Worm (Caenorhabditis elegans) whole organism, mixed stage, embryonic: Measurements from ENCODE around the gene Y39G8B.13.

Experiments
- ces-1 ChIP-seq: fragments of 150-350 bp; optimal IDR thresholded peaks from 2 replicates; lab custom pipeline; 2014; ENCODE audit warnings: missing biosample characterization, missing genetic modification reagents, missing genetic modification characterization
- elt-3 ChIP-seq: fragments of 150-350 bp; optimal IDR thresholded peaks from 2 replicates; lab custom pipeline; 2014; ENCODE audit warnings: missing biosample characterization, missing genetic modification characterization
- ham-2 ChIP-seq: fragments of 200-800 bp; sonication (Bioruptor generic); optimal IDR thresholded peaks from 2 replicates; lab custom pipeline; 2018; ENCODE audit warnings: mild to moderate bottlenecking, missing genetic modification characterization, missing compliant biosample characterization
- hlh-1 ChIP-seq: fragments of 150-350 bp; optimal IDR thresholded peaks from 2 replicates; lab custom pipeline; 2014; ENCODE audit warnings: missing biosample characterization, missing genetic modification reagents, missing genetic modification characterization
- lsy-2 ChIP-seq: fragments of 150-350 bp; optimal IDR thresholded peaks from 2 replicates; lab custom pipeline; 2014; ENCODE audit warnings: missing biosample characterization, missing genetic modification characterization
- nhr-2 ChIP-seq: fragments of 150-350 bp; optimal IDR thresholded peaks from 2 replicates; lab custom pipeline; 2014; ENCODE audit warnings: missing biosample characterization, missing genetic modification characterization
- nhr-28 ChIP-seq: fragments of 150-350 bp; optimal IDR thresholded peaks from 2 replicates; lab custom pipeline; 2014; ENCODE audit warnings: missing biosample characterization, missing genetic modification characterization
- pha-4 ChIP-seq: fragments of 150-350 bp; optimal IDR thresholded peaks from 2 replicates; lab custom pipeline; 2018; ENCODE audit warnings: missing biosample characterization, missing genetic modification reagents, missing genetic modification characterization
- snpc-4 ChIP-seq: fragments of 150-350 bp; optimal IDR thresholded peaks from 2 replicates; lab custom pipeline; 2014; ENCODE audit warnings: missing biosample characterization, missing genetic modification characterization
- unc-62 ChIP-seq: fragments of 150-350 bp; optimal IDR thresholded peaks from 2 replicates; lab custom pipeline; 2014; ENCODE audit warnings: missing biosample characterization, missing genetic modification reagents, missing genetic modification characterization
- zip-8 ChIP-seq: fragments of 150-350 bp; optimal IDR thresholded peaks from 2 replicates; lab custom pipeline; 2014; ENCODE audit warnings: missing biosample characterization, missing genetic modification characterization

DNA sequence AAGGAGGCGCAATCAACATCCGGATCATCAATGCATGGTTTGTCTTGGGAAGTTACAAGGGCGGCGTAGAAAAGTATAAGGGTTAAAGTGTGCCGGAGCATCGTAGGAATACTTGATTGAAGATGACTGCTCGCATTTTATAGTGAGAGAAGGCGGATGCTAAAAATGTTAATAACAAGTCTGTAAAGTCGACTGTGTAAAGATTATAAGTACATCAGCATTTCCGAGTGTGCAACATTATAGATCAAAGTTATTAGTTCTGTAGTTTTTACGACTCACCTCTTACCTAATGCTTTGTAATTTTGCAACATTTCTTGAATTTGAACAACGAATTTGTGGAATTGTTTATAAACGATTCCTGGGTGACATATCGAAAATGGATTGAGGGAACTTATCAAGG is 12.1 kb upstream of the Y39G8B.13 start, which contains the start of gene Y39G8B.7:
- no peak for TF ChIP-seq unc-62 (GFP tag; lab: Kevin White, UChicago)
- no peak for TF ChIP-seq snpc-4 (tag; lab: Kevin White, UChicago)
- TF ChIP-seq ces-1 (GFP tag; lab: Kevin White, UChicago) = no peak
- no peak for TF ChIP-seq lsy-2
- TF ChIP-seq nhr-2 (tag; lab: Kevin White, UChicago) = no peak
- no peak for TF ChIP-seq ham-2 (GFP tag; lab: Kevin White, UChicago)
- no peak for TF ChIP-seq elt-3 (tag; lab: Kevin White, UChicago)
- no peak for TF ChIP-seq zip-8 (tag; lab: Kevin White, UChicago)
- TF ChIP-seq hlh-1 (tag; lab: Kevin White, UChicago) = no peak
- no peak for TF ChIP-seq nhr-28 (tag; lab: Kevin White, UChicago)
- no peak for TF ChIP-seq pha-4 (tag; lab: Kevin White, UChicago)
